Worm (Caenorhabditis elegans): ENCODE measurements around the gene eef-1A.2.

ce11 chrX:7867307-7867706 lies 43.9 kb downstream of the eef-1A.2 start:
- no peak for TF ChIP-seq snpc-4 (tag; optimal IDR thresholded peaks at IDR 0.05)
- TF ChIP-seq mdl-1 (tag; optimal IDR thresholded peaks at IDR 0.05), result no peak
- no peak for TF ChIP-seq tbx-2 (tag; optimal IDR thresholded peaks at IDR 0.05)
- TF ChIP-seq lin-39 (tag; optimal IDR thresholded peaks at IDR 0.05), result no peak
- no peak for TF ChIP-seq ztf-11 (tag; optimal IDR thresholded peaks at IDR 0.05)
- TF ChIP-seq nhr-23 (tag; optimal IDR thresholded peaks at IDR 0.05), result no peak
- TF ChIP-seq aly-2 (tag; optimal IDR thresholded peaks at IDR 0.05), result no peak
- no peak for TF ChIP-seq nhr-237 (tag; optimal IDR thresholded peaks at IDR 0.05)
- TF ChIP-seq pqm-1 (tag; optimal IDR thresholded peaks at IDR 0.05), result no peak
- no peak for TF ChIP-seq ceh-9 (tag; optimal IDR thresholded peaks at IDR 0.05)
- TF ChIP-seq unc-62 (GFP tag; optimal IDR thresholded peaks at IDR 0.05), result no peak
- TF ChIP-seq ama-1 (optimal IDR thresholded peaks at IDR 0.05), result no peak
- no peak for TF ChIP-seq ceh-16 (tag; optimal IDR thresholded peaks at IDR 0.05)

Measured in whole organism, L3 larva.